Fruit fly (Drosophila melanogaster): Measurements from ENCODE around the gene Vps16B.

Vps16B gene

dm6 chr3R:29798966-29799680, 17.1 kb downstream of the Vps16B start, which contains the start of the genes Rnb and Drice (continued):
- TF ChIP-seq exex (tag; optimal IDR thresholded peaks at IDR 0.05) = no peak
- peak; percentile 47; the same call in 1 of the 2 replicates for TF ChIP-seq bbx (GFP tag; IDR thresholded peaks at IDR 0.05; ENCODE audit: partially characterized antibody)
- peak; percentile 56; the same call in 2 of the 3 replicates for TF ChIP-seq CG34224 (GFP tag; IDR thresholded peaks at IDR 0.05; ENCODE audit: partially characterized antibody)
- TF ChIP-seq dan (GFP tag; IDR thresholded peaks at IDR 0.05) = no peak
- TF ChIP-seq CG17328 (GFP tag; IDR thresholded peaks at IDR 0.05) = peak; percentile 27; the same call in 1 of the 2 replicates
- TF ChIP-seq Scr (GFP tag; IDR thresholded peaks at IDR 0.05; ENCODE audit: partially characterized antibody) = peak; percentile 79
- peak; percentile 23 for TF ChIP-seq pho (GFP tag; optimal IDR thresholded peaks at IDR 0.05)
- TF ChIP-seq CG6813 (GFP tag; optimal IDR thresholded peaks at IDR 0.05) = peak; percentile 28
- TF ChIP-seq tna (GFP tag; IDR thresholded peaks at IDR 0.05; ENCODE audit: partially characterized antibody) = no peak; the same call in 1 of the 2 replicates
- TF ChIP-seq danr (GFP tag; IDR thresholded peaks at IDR 0.05) = no peak
- TF ChIP-seq HLH54F (GFP tag; optimal IDR thresholded peaks at IDR 0.05) = no peak
- TF ChIP-seq CG8478 (optimal IDR thresholded peaks at IDR 0.05) = no peak
- no peak for TF ChIP-seq tll (GFP tag; optimal IDR thresholded peaks at IDR 0.05)
- no peak for TF ChIP-seq Hey (tag; optimal IDR thresholded peaks at IDR 0.05)
- TF ChIP-seq CG17612 (GFP tag; IDR thresholded peaks at IDR 0.05) = no peak
- TF ChIP-seq CG7987 (GFP tag; optimal IDR thresholded peaks at IDR 0.05) = peak; percentile 73
- TF ChIP-seq gcm (GFP tag; optimal IDR thresholded peaks at IDR 0.05) = no peak
- TF ChIP-seq kah (GFP tag; optimal IDR thresholded peaks at IDR 0.05) = peak; percentile 50
- TF ChIP-seq tgo (GFP tag; IDR thresholded peaks at IDR 0.05) = peak; percentile 47
- no peak for TF ChIP-seq hb (GFP tag; IDR thresholded peaks at IDR 0.05; ENCODE audit: partially characterized antibody)
- TF ChIP-seq D19B (GFP tag; optimal IDR thresholded peaks at IDR 0.05) = no peak
- peak; percentile 75 for TF ChIP-seq unc-4 (GFP tag; IDR thresholded peaks at IDR 0.05; ENCODE audit: partially characterized antibody)
- peak; percentile 24; the same call in 1 of the 2 replicates for TF ChIP-seq Taf1 (GFP tag; IDR thresholded peaks at IDR 0.05)
- no peak for TF ChIP-seq toy (GFP tag; IDR thresholded peaks at IDR 0.05)
- no peak for TF ChIP-seq CG15269 (tag; optimal IDR thresholded peaks at IDR 0.05)
- TF ChIP-seq zen (tag; optimal IDR thresholded peaks at IDR 0.05) = peak; percentile 46
- no peak for TF ChIP-seq NC2β (GFP tag; optimal IDR thresholded peaks at IDR 0.05)
- TF ChIP-seq CG13424 (tag; optimal IDR thresholded peaks at IDR 0.05) = peak; percentile 60
- no peak for TF ChIP-seq so (GFP tag; IDR thresholded peaks at IDR 0.05)
- TF ChIP-seq sim (GFP tag; IDR thresholded peaks at IDR 0.05) = no peak
- TF ChIP-seq zf30C (GFP tag; optimal IDR thresholded peaks at IDR 0.05) = no peak
- TF ChIP-seq ase (GFP tag; IDR thresholded peaks at IDR 0.05) = 0 out of 3 replicates have a peak, but pooled peaks have one; percentile 32
- no peak for TF ChIP-seq shn (GFP tag; optimal IDR thresholded peaks at IDR 0.05)
- TF ChIP-seq bsh (GFP tag; optimal IDR thresholded peaks at IDR 0.05) = peak in 1 of 2 experiments; percentile 35
- TF ChIP-seq CG12104 (GFP tag; optimal IDR thresholded peaks at IDR 0.05) = peak; percentile 64
- no peak for TF ChIP-seq CG31365 (tag; optimal IDR thresholded peaks at IDR 0.05)
- no peak for TF ChIP-seq CG13296 (GFP tag; optimal IDR thresholded peaks at IDR 0.05)
- no peak for TF ChIP-seq ken (GFP tag; IDR thresholded peaks at IDR 0.05)
- peak; percentile 53 for TF ChIP-seq Xbp1 (GFP tag; optimal IDR thresholded peaks at IDR 0.05)
- TF ChIP-seq CG12659 (GFP tag; optimal IDR thresholded peaks at IDR 0.05) = peak; percentile 73
- TF ChIP-seq tap (tag; optimal IDR thresholded peaks at IDR 0.05) = no peak
- peak; percentile 58 for TF ChIP-seq Max (GFP tag; optimal IDR thresholded peaks at IDR 0.05)
- TF ChIP-seq Stat92E (GFP tag; optimal IDR thresholded peaks at IDR 0.05) = peak in 1 of 3 experiments; percentile 51
- TF ChIP-seq gcm2 (GFP tag; optimal IDR thresholded peaks at IDR 0.05) = no peak
- TF ChIP-seq CG12219 (GFP tag; optimal IDR thresholded peaks at IDR 0.05) = no peak
- peak; percentile 15; the same call in 1 of the 2 replicates for TF ChIP-seq ara (GFP tag; IDR thresholded peaks at IDR 0.05)
- TF ChIP-seq emc (GFP tag; optimal IDR thresholded peaks at IDR 0.05) = no peak
- no peak for TF ChIP-seq CG10274 (GFP tag; optimal IDR thresholded peaks at IDR 0.05)

All from whole organism, embryonic.